Worm (Caenorhabditis elegans) whole organism, young adult: Measurements from ENCODE around the gene Y54G2A.11.

Source experiments
- hlh-26 ChIP-seq: fragments of 200-800 bp; sonication (Bioruptor generic); conservative IDR thresholded peaks from 2 replicates; pipeline ENCODE4 v1.3.6; 2022; ENCODE audit warnings: missing genetic modification reagents, missing genetic modification characterization, missing compliant biosample characterization
- snpc-4 ChIP-seq, 5 experiments: fragments of 150-350 bp in 1 of 5; sonication (generic microtip) in 4 of 5; optimal IDR thresholded peaks; 2 replicates each; lab custom pipeline; 2014 to 2018; ENCODE audit warnings: missing genetic modification characterization in 5 of 5, missing biosample characterization in 3 of 5, antibody characterized with exemption in 2 of 5, mild to moderate bottlenecking in 2 of 5, missing compliant biosample characterization in 2 of 5, missing genotype in 2 of 5, moderate library complexity in 2 of 5, missing genetic modification reagents in 1 of 5

DNA sequence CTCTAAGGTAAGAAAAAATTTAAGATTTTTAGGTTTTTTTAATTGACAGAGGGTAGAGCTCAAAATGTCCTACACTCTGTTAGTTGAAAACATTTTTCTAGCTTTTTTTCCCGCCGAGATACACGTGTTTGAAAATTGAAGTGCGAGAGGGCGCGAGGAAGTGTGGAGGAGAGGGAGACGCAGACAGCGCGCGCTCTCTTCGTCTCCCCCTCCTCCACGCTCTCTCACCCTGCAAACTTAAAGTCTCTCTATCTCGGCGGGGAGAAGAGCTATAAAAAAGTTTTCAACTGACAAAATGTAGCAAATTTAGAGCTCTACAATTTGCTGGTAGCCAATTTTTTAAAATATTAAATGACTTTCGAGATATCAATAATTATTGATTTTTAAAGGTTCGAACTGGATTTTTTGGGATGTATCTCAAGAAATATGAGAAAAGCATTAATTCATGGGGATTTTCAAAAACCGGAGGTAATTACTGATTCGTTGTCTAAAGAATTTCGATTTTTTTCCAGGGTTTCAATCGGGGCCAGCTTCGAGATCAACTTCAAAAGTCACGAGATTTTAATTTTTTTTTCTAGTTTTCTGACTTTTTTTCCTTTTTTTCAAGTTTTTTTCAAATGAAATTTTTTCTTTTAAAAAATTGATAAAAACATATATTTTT lies 6.4 kb downstream of the Y54G2A.11 start:
- TF ChIP-seq snpc-4 (GFP tag; optimal IDR thresholded peaks at IDR 0.05; lab: Kevin White, UChicago) = no peak
- TF ChIP-seq snpc-4 (tag; optimal IDR thresholded peaks at IDR 0.05; lab: Kevin White, UChicago) = no peak
- no peak for TF ChIP-seq hlh-26
